Worm (Caenorhabditis elegans) whole organism, L1 larva: ENCODE measurements around the gene pac-1.
A peak's percentile ranks its signal among the peaks of the same experiment; 100 is the strongest.

Source experiments
- C04F5.9 ChIP-seq: sonication (generic microtip); optimal IDR thresholded peaks from 2 replicates; lab custom pipeline; 2016; ENCODE audit warnings: missing genetic modification characterization, missing compliant biosample characterization
- C16A3.4 ChIP-seq: fragments of 150-350 bp; optimal IDR thresholded peaks from 2 replicates; lab custom pipeline; 2014; ENCODE audit warnings: missing biosample characterization, missing genetic modification characterization
- C34B4.2 ChIP-seq: sonication (generic microtip); optimal IDR thresholded peaks from 2 replicates; lab custom pipeline; 2017; ENCODE audit warnings: mild to moderate bottlenecking, missing genetic modification characterization, missing compliant biosample characterization
- alr-1 ChIP-seq: fragments of 200-800 bp; sonication (Bioruptor generic); optimal IDR thresholded peaks from 2 replicates; lab custom pipeline; 2018; ENCODE audit warnings: borderline replicate concordance, mild to moderate bottlenecking, missing genetic modification characterization, missing compliant biosample characterization
- aly-2 ChIP-seq: fragments of 150-350 bp; optimal IDR thresholded peaks from 2 replicates; lab custom pipeline; 2014; ENCODE audit warnings: missing biosample characterization, missing genetic modification characterization
- ceh-63 ChIP-seq: fragments of 200-800 bp; sonication (Bioruptor generic); optimal IDR thresholded peaks from 2 replicates; lab custom pipeline; 2018; ENCODE audit warnings: mild to moderate bottlenecking, missing genetic modification characterization, missing compliant biosample characterization
- ceh-8 ChIP-seq: fragments of 200-800 bp; sonication (Bioruptor generic); optimal IDR thresholded peaks from 2 replicates; lab custom pipeline; 2018; ENCODE audit warnings: mild to moderate bottlenecking, missing genetic modification characterization, moderate library complexity, missing compliant biosample characterization
- ceh-82 ChIP-seq, 3 experiments: fragments of 150-350 bp in 1 of 3; sonication (generic microtip) in 2 of 3; optimal IDR thresholded peaks; 2 replicates each; lab custom pipeline; 2014 to 2017; ENCODE audit warnings: missing biosample characterization in 3 of 3, missing genetic modification characterization in 3 of 3
- ceh-88 ChIP-seq: fragments of 200-800 bp; sonication (Bioruptor generic); IDR thresholded peaks from 2 replicates; pipeline ENCODE4 v1.3.6; 2022; ENCODE audit warnings: missing genetic modification characterization, missing compliant biosample characterization
- dsc-1 ChIP-seq: sonication (generic microtip); optimal IDR thresholded peaks from 2 replicates; lab custom pipeline; 2016; ENCODE audit warnings: mild to moderate bottlenecking, missing genetic modification characterization, missing compliant biosample characterization
- efl-1 ChIP-seq, 4 experiments: fragments of 150-350 bp; optimal IDR thresholded peaks in 3 of 4; peaks in 1 of 4; 1 replicate in 1 of 4; 2 replicates in 3 of 4; lab custom pipeline; 2014; ENCODE audit warnings: missing biosample characterization in 2 of 4, missing genetic modification characterization in 2 of 4, missing genetic modification reagents in 2 of 4
- efl-3 ChIP-seq: fragments of 200-800 bp; sonication (Bioruptor generic); optimal IDR thresholded peaks from 2 replicates; lab custom pipeline; 2018; ENCODE audit warnings: mild to moderate bottlenecking, missing genetic modification characterization, missing compliant biosample characterization
- egl-13 ChIP-seq: sonication (generic microtip); optimal IDR thresholded peaks from 2 replicates; lab custom pipeline; 2016; ENCODE audit warnings: missing genotype, missing genetic modification reagents, missing genetic modification characterization, missing compliant biosample characterization
- egl-27 ChIP-seq, 2 experiments: fragments of 150-350 bp in 1 of 2; sonication (generic microtip); optimal IDR thresholded peaks; 3 replicates each; lab custom pipeline; 2017 to 2018; ENCODE audit warnings: missing biosample characterization in 2 of 2, missing genetic modification characterization in 2 of 2, missing genetic modification reagents in 2 of 2
- elt-2 ChIP-seq: sonication (generic microtip); optimal IDR thresholded peaks from 2 replicates; lab custom pipeline; 2016; ENCODE audit warnings: missing genetic modification characterization, mild to moderate bottlenecking, inconsistent platforms, missing compliant biosample characterization, missing genetic modification reagents
- elt-3 ChIP-seq, 6 experiments: fragments of 150-350 bp in 1 of 6; sonication (generic microtip); optimal IDR thresholded peaks; 2 replicates each; lab custom pipeline; 2017 to 2018; ENCODE audit warnings: missing biosample characterization in 6 of 6, missing genetic modification characterization in 6 of 6, inconsistent platforms in 1 of 6
- fkh-4 ChIP-seq: sonication (generic microtip); optimal IDR thresholded peaks from 2 replicates; lab custom pipeline; 2016; ENCODE audit warnings: missing compliant biosample characterization, missing genetic modification characterization, borderline replicate concordance
- fkh-8 ChIP-seq: sonication (generic microtip); optimal IDR thresholded peaks from 2 replicates; lab custom pipeline; 2016; ENCODE audit warnings: mild to moderate bottlenecking, missing genetic modification characterization, missing compliant biosample characterization
- hlh-17 ChIP-seq: fragments of 200-800 bp; sonication (Bioruptor generic); optimal IDR thresholded peaks from 2 replicates; lab custom pipeline; 2018; ENCODE audit warnings: missing genetic modification characterization, mild to moderate bottlenecking, missing compliant biosample characterization, moderate library complexity, borderline replicate concordance
- hpl-2 ChIP-seq: fragments of 150-350 bp; optimal IDR thresholded peaks from 2 replicates; lab custom pipeline; 2014; ENCODE audit warnings: missing biosample characterization, missing genetic modification reagents, missing genetic modification characterization
- irx-1 ChIP-seq: sonication (generic microtip); optimal IDR thresholded peaks from 2 replicates; lab custom pipeline; 2016; ENCODE audit warnings: missing genetic modification characterization, missing compliant biosample characterization
- isw-1 ChIP-seq: fragments of 200-800 bp; sonication (Bioruptor generic); IDR thresholded peaks from 2 replicates; pipeline ENCODE4 v1.3.6; 2022; ENCODE audit warnings: missing genetic modification characterization, missing compliant biosample characterization
- jun-1 ChIP-seq: fragments of 150-350 bp; optimal IDR thresholded peaks from 2 replicates; lab custom pipeline; 2014; ENCODE audit warnings: missing biosample characterization, missing genetic modification reagents, missing genetic modification characterization
- lin-13 ChIP-seq: fragments of 150-350 bp; optimal IDR thresholded peaks from 2 replicates; lab custom pipeline; 2014; ENCODE audit warnings: missing biosample characterization, missing genetic modification reagents, missing genetic modification characterization
- lin-35 ChIP-seq, 2 experiments: fragments of 150-350 bp; optimal IDR thresholded peaks; 2 replicates each; lab custom pipeline; 2014; ENCODE audit warnings: missing biosample characterization in 2 of 2, missing genetic modification characterization in 2 of 2, missing genetic modification reagents in 2 of 2
- lir-3 ChIP-seq: sonication (generic microtip); optimal IDR thresholded peaks from 2 replicates; lab custom pipeline; 2016; ENCODE audit warnings: mild to moderate bottlenecking, missing genetic modification characterization, moderate library complexity, missing compliant biosample characterization; ENCODE audit not compliant: poor library complexity
- mab-9 ChIP-seq: fragments of 200-800 bp; sonication (Bioruptor generic); IDR thresholded peaks from 2 replicates; pipeline ENCODE4 v1.3.6; 2022; ENCODE audit warnings: missing genetic modification reagents, missing genetic modification characterization, missing compliant biosample characterization
- mdl-1 ChIP-seq, 2 experiments: fragments of 150-350 bp; optimal IDR thresholded peaks; 2 replicates each; lab custom pipeline; 2014 to 2017; ENCODE audit warnings: missing biosample characterization in 2 of 2, missing genetic modification characterization in 2 of 2, inconsistent platforms in 1 of 2
- mep-1 ChIP-seq: fragments of 150-350 bp; optimal IDR thresholded peaks from 2 replicates; lab custom pipeline; 2014; ENCODE audit warnings: missing biosample characterization, missing genetic modification characterization
- nhr-12 ChIP-seq: sonication (generic microtip); optimal IDR thresholded peaks from 2 replicates; lab custom pipeline; 2017; ENCODE audit warnings: missing biosample characterization, missing genetic modification characterization
- nhr-237 ChIP-seq: fragments of 150-350 bp; optimal IDR thresholded peaks from 2 replicates; lab custom pipeline; 2014; ENCODE audit warnings: missing biosample characterization, missing genetic modification characterization
- nhr-47 ChIP-seq: sonication (generic microtip); optimal IDR thresholded peaks from 2 replicates; lab custom pipeline; 2016; ENCODE audit warnings: mild to moderate bottlenecking, missing genetic modification characterization, moderate library complexity, missing compliant biosample characterization
- nhr-84 ChIP-seq: sonication (generic microtip); optimal IDR thresholded peaks from 2 replicates; lab custom pipeline; 2017; ENCODE audit warnings: missing biosample characterization, missing genetic modification characterization
- nhr-85 ChIP-seq: sonication (generic microtip); peaks from one replicate; lab custom pipeline; 2016; ENCODE audit warnings: missing genetic modification characterization, inconsistent platforms, missing compliant biosample characterization
- rnt-1 ChIP-seq: sonication (generic microtip); optimal IDR thresholded peaks from 2 replicates; lab custom pipeline; 2016; ENCODE audit warnings: mild to moderate bottlenecking, missing genetic modification characterization, moderate library complexity, missing compliant biosample characterization
- snu-23 ChIP-seq: sonication (generic microtip); optimal IDR thresholded peaks from 2 replicates; lab custom pipeline; 2016; ENCODE audit warnings: missing genetic modification characterization, missing compliant biosample characterization
- sox-4 ChIP-seq: sonication (generic microtip); optimal IDR thresholded peaks from 2 replicates; lab custom pipeline; 2016; ENCODE audit warnings: missing genetic modification characterization, missing compliant biosample characterization
- sup-37 ChIP-seq: fragments of 200-800 bp; sonication (Bioruptor generic); optimal IDR thresholded peaks from 2 replicates; lab custom pipeline; 2018; ENCODE audit warnings: mild to moderate bottlenecking, missing genetic modification characterization, missing compliant biosample characterization
- unc-30 ChIP-seq: sonication (generic microtip); optimal IDR thresholded peaks from 2 replicates; lab custom pipeline; 2017; ENCODE audit warnings: missing biosample characterization, missing genetic modification characterization
- unc-62 ChIP-seq: fragments of 150-350 bp; optimal IDR thresholded peaks from 2 replicates; lab custom pipeline; 2014; ENCODE audit warnings: missing biosample characterization, missing genetic modification reagents, missing genetic modification characterization
- unc-86 ChIP-seq: sonication (generic microtip); optimal IDR thresholded peaks from 2 replicates; lab custom pipeline; 2016; ENCODE audit warnings: missing genetic modification characterization, missing compliant biosample characterization
- xbp-1 ChIP-seq: sonication (generic microtip); optimal IDR thresholded peaks from 2 replicates; lab custom pipeline; 2016; ENCODE audit warnings: missing genetic modification characterization, missing compliant biosample characterization
- zag-1 ChIP-seq: fragments of 150-350 bp; optimal IDR thresholded peaks from 2 replicates; lab custom pipeline; 2014; ENCODE audit warnings: missing biosample characterization, missing genetic modification characterization
- ztf-11 ChIP-seq, 2 experiments: sonication (generic microtip); optimal IDR thresholded peaks; 2 replicates each; lab custom pipeline; 2016 to 2017; ENCODE audit warnings: missing genetic modification characterization in 2 of 2, missing biosample characterization in 1 of 2, missing compliant biosample characterization in 1 of 2
- ztf-4 ChIP-seq: fragments of 150-350 bp; optimal IDR thresholded peaks from 2 replicates; lab custom pipeline; 2014; ENCODE audit warnings: missing biosample characterization, missing genetic modification characterization

pac-1 gene

DNA sequence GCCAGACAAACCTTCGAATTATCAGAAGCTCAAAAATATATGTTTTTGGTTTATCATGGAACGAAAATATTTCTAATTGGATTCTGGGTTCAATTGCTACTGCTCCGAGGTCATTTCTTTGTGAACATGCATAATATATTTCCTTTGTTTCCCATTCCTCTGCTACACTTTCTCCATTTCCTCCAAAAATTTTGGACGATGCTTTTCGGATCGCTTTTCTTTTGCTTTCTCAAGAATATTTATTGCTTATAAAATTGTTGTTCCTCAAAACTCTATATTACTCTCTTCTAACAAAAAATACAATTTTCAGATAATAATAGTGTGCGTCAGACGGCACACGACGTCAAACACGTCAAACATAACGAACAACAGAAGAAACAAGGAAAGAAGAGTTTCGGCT is at the start of gene pac-1:
Gene pac-1, plus strand, starts transcription at position 301 of the 400 bp plus-strand sequence.
- TF ChIP-seq lin-13 (GFP tag; lab: Kevin White, UChicago) = no peak
- no peak for TF ChIP-seq C16A3.4
- no peak for TF ChIP-seq unc-30 (tag; lab: Kevin White, UChicago)
- TF ChIP-seq nhr-85 = no peak
- no peak for TF ChIP-seq ceh-82 (tag; optimal IDR thresholded peaks at IDR 0.05; lab: Kevin White, UChicago)
- TF ChIP-seq fkh-4 (tag; lab: Kevin White, UChicago) = no peak
- TF ChIP-seq, all 84 proteins: peak for 0

DNA sequence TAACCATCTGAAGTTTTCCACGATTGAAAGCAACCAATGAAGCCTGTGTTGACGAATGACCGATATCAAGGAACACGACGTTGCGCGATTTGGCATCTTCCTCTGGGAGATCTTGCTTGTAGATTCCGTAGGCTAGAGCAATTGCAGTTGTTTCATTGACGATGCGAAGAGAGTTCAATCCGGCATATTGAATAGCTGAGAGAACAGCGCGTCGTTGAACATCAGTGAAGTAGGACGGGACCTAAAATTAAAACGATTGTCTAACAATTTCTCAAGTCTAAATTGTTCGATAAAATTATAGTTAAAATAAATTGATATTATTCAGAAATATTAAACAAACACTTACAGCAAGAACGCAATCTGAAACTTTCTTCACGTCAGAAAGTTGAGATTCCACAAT is 48.7 kb upstream of the pac-1 start:
- TF ChIP-seq C04F5.9 (no peak), mep-1 (tag; lab: Kevin White, UChicago) (peak; percentile 53), elt-3 (tag; optimal IDR thresholded peaks at IDR 0.05; lab: Kevin White, UChicago) (no peak), nhr-84 (tag; lab: Kevin White, UChicago) (no peak), ceh-63 (GFP tag; lab: Kevin White, UChicago) (no peak), lin-35 (GFP tag; optimal IDR thresholded peaks at IDR 0.05; lab: Kevin White, UChicago) (no peak)

DNA sequence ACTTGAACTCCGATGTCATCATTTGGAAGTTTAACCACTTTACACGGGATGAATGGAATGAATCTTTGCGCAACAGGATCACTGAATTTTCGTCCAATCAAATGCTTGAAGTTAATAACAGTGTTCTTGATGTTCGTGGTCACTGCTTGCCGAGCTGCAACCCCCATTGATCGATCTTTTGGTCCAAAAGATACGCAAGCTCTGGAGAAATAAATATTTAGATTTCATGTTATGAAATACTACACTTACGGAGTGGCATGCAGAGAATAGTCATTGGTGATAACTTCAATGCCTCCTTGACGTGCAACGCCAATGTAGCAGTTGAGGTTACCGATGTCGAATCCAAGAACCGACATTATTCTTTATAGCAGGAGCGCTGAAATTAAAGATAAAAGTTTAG is 48.3 kb upstream of the pac-1 start, which contains the start of gene hsp-110:
Gene hsp-110, minus strand, starts transcription at position 376 of the 400 bp plus-strand sequence.
- no peak for TF ChIP-seq rnt-1 (tag; lab: Kevin White, UChicago)
- no peak for TF ChIP-seq ztf-4
- no peak for TF ChIP-seq unc-62 (GFP tag; lab: Kevin White, UChicago)
- no peak for TF ChIP-seq ceh-82 (tag; optimal IDR thresholded peaks at IDR 0.05; lab: Kevin White, UChicago)
- TF ChIP-seq ceh-88 (GFP tag; lab: Robert Waterston, UW) = no peak
- TF ChIP-seq lir-3 (tag; lab: Kevin White, UChicago) = no peak
- no peak for TF ChIP-seq ceh-8 (GFP tag; lab: Kevin White, UChicago)
- no peak for TF ChIP-seq egl-13 (tag; lab: Kevin White, UChicago)
- no peak for TF ChIP-seq jun-1 (tag; lab: Kevin White, UChicago)
- no peak for TF ChIP-seq C34B4.2
- no peak for TF ChIP-seq aly-2
- TF ChIP-seq nhr-47 (tag; lab: Kevin White, UChicago) = no peak
- no peak for TF ChIP-seq unc-86 (tag; lab: Kevin White, UChicago)
- TF ChIP-seq dsc-1 = no peak
- no peak for TF ChIP-seq fkh-8
- TF ChIP-seq C04F5.9 = no peak

ce11 chrIII:8446940-8447403 is 47.8 kb upstream of the pac-1 start, which contains the start of gene rpn-3:
TSS of gene rpn-3 (plus strand) at chrIII:8447353.
- peak; percentile 99 for TF ChIP-seq fkh-8
- peak in 1 of 2 experiments; percentile 85 for TF ChIP-seq mdl-1 (tag; optimal IDR thresholded peaks at IDR 0.05; lab: Kevin White, UChicago)
- peak; percentile 97 to 99 (median 98) for TF ChIP-seq ceh-82 (tag; optimal IDR thresholded peaks at IDR 0.05; lab: Kevin White, UChicago)
- peak; percentile 92 for TF ChIP-seq irx-1 (tag; lab: Kevin White, UChicago)
- no peak for TF ChIP-seq hlh-17 (GFP tag; lab: Kevin White, UChicago)
- peak; percentile 98 for TF ChIP-seq isw-1
- peak; percentile 93 to 95 for TF ChIP-seq efl-1 (optimal IDR thresholded peaks at IDR 0.05; lab: Kevin White, UChicago)
- peak; percentile 87 to 98 for TF ChIP-seq efl-1 (GFP tag; optimal IDR thresholded peaks at IDR 0.05 in 1 of 2; lab: Kevin White, UChicago)
- TF ChIP-seq ceh-88 (GFP tag; lab: Robert Waterston, UW) = peak; percentile 90
- peak; percentile 96 for TF ChIP-seq mab-9 (GFP tag; lab: Robert Waterston, UW)
- TF ChIP-seq egl-27 (tag; optimal IDR thresholded peaks at IDR 0.05; lab: Kevin White, UChicago) = peak in 1 of 2 experiments; percentile 30
- peak; percentile 97 for TF ChIP-seq nhr-237
- TF ChIP-seq jun-1 (tag; lab: Kevin White, UChicago) = peak; percentile 93
- TF ChIP-seq nhr-12 (tag; lab: Kevin White, UChicago) = no peak
- TF ChIP-seq efl-3 (GFP tag; lab: Kevin White, UChicago) = peak; percentile 69
- TF ChIP-seq egl-13 (tag; lab: Kevin White, UChicago) = peak; percentile 95
- peak; percentile 98 for TF ChIP-seq dsc-1
- peak; percentile 93 for TF ChIP-seq rnt-1 (tag; lab: Kevin White, UChicago)
- TF ChIP-seq ztf-11 (tag; optimal IDR thresholded peaks at IDR 0.05; lab: Kevin White, UChicago) = peak in 1 of 2 experiments; percentile 90
- peak; percentile 64 for TF ChIP-seq fkh-4 (tag; lab: Kevin White, UChicago)
- peak; percentile 67 for TF ChIP-seq hpl-2 (GFP tag; lab: Kevin White, UChicago)
- peak; percentile 78 for TF ChIP-seq sox-4 (tag; lab: Kevin White, UChicago)
- peak; percentile 99 for TF ChIP-seq snu-23 (GFP tag; lab: Kevin White, UChicago)
- TF ChIP-seq elt-2 (tag; lab: Kevin White, UChicago) = peak; percentile 75
- TF ChIP-seq alr-1 (tag; lab: Kevin White, UChicago) = no peak
- peak; percentile 83 for TF ChIP-seq sup-37 (GFP tag; lab: Kevin White, UChicago)
- peak; percentile 96 for TF ChIP-seq xbp-1 (tag; lab: Kevin White, UChicago)
- peak; percentile 63 for TF ChIP-seq zag-1 (tag; lab: Kevin White, UChicago)
